Worm (Caenorhabditis elegans) whole organism, L1 larva: ENCODE measurements around the gene gst-33.
A peak's percentile ranks its signal among the peaks of the same experiment; 100 is the strongest.

ENCODE experiments used
- aha-1 ChIP-seq: fragments of 150-350 bp; optimal IDR thresholded peaks from 2 replicates; lab custom pipeline; 2014; ENCODE audit warnings: missing biosample characterization, missing genetic modification characterization
- aly-2 ChIP-seq: fragments of 150-350 bp; optimal IDR thresholded peaks from 2 replicates; lab custom pipeline; 2014; ENCODE audit warnings: missing biosample characterization, missing genetic modification characterization
- ama-1 ChIP-seq: fragments of 150-350 bp; optimal IDR thresholded peaks from 2 replicates; lab custom pipeline; 2014
- ces-1 ChIP-seq: fragments of 150-350 bp; optimal IDR thresholded peaks from 2 replicates; lab custom pipeline; 2014; ENCODE audit warnings: missing biosample characterization, missing genetic modification reagents, missing genetic modification characterization
- dsc-1 ChIP-seq: sonication (generic microtip); optimal IDR thresholded peaks from 2 replicates; lab custom pipeline; 2016; ENCODE audit warnings: mild to moderate bottlenecking, missing genetic modification characterization, missing compliant biosample characterization
- efl-1 ChIP-seq, 4 experiments: fragments of 150-350 bp; optimal IDR thresholded peaks in 3 of 4; peaks in 1 of 4; 1 replicate in 1 of 4; 2 replicates in 3 of 4; lab custom pipeline; 2014; ENCODE audit warnings: missing biosample characterization in 2 of 4, missing genetic modification characterization in 2 of 4, missing genetic modification reagents in 2 of 4
- elt-2 ChIP-seq: sonication (generic microtip); optimal IDR thresholded peaks from 2 replicates; lab custom pipeline; 2016; ENCODE audit warnings: missing genetic modification characterization, mild to moderate bottlenecking, inconsistent platforms, missing compliant biosample characterization, missing genetic modification reagents
- fkh-10 ChIP-seq: sonication (generic microtip); optimal IDR thresholded peaks from 2 replicates; lab custom pipeline; 2017; ENCODE audit warnings: missing biosample characterization, missing genetic modification reagents, missing genetic modification characterization
- fkh-4 ChIP-seq: sonication (generic microtip); optimal IDR thresholded peaks from 2 replicates; lab custom pipeline; 2016; ENCODE audit warnings: missing compliant biosample characterization, missing genetic modification characterization, borderline replicate concordance
- hlh-17 ChIP-seq: fragments of 200-800 bp; sonication (Bioruptor generic); optimal IDR thresholded peaks from 2 replicates; lab custom pipeline; 2018; ENCODE audit warnings: missing genetic modification characterization, mild to moderate bottlenecking, missing compliant biosample characterization, moderate library complexity, borderline replicate concordance
- hlh-4 ChIP-seq: sonication (generic microtip); optimal IDR thresholded peaks from 2 replicates; lab custom pipeline; 2016; ENCODE audit warnings: mild to moderate bottlenecking, missing genetic modification characterization, missing compliant biosample characterization
- hpl-2 ChIP-seq: fragments of 150-350 bp; optimal IDR thresholded peaks from 2 replicates; lab custom pipeline; 2014; ENCODE audit warnings: missing biosample characterization, missing genetic modification reagents, missing genetic modification characterization
- irx-1 ChIP-seq: sonication (generic microtip); optimal IDR thresholded peaks from 2 replicates; lab custom pipeline; 2016; ENCODE audit warnings: missing genetic modification characterization, missing compliant biosample characterization
- isw-1 ChIP-seq: fragments of 200-800 bp; sonication (Bioruptor generic); IDR thresholded peaks from 2 replicates; pipeline ENCODE4 v1.3.6; 2022; ENCODE audit warnings: missing genetic modification characterization, missing compliant biosample characterization
- jun-1 ChIP-seq: fragments of 150-350 bp; optimal IDR thresholded peaks from 2 replicates; lab custom pipeline; 2014; ENCODE audit warnings: missing biosample characterization, missing genetic modification reagents, missing genetic modification characterization
- lin-15B ChIP-seq: fragments of 150-350 bp; sonication (generic microtip); optimal IDR thresholded peaks from 3 replicates; lab custom pipeline; 2014; ENCODE audit warnings: missing biosample characterization, missing genetic modification characterization
- lin-39 ChIP-seq: fragments of 150-350 bp; optimal IDR thresholded peaks from 2 replicates; lab custom pipeline; 2014; ENCODE audit warnings: missing biosample characterization, missing genetic modification reagents, missing genetic modification characterization
- lir-3 ChIP-seq: sonication (generic microtip); optimal IDR thresholded peaks from 2 replicates; lab custom pipeline; 2016; ENCODE audit warnings: mild to moderate bottlenecking, missing genetic modification characterization, moderate library complexity, missing compliant biosample characterization; ENCODE audit not compliant: poor library complexity
- mef-2 ChIP-seq: fragments of 150-350 bp; optimal IDR thresholded peaks from 2 replicates; lab custom pipeline; 2014; ENCODE audit warnings: missing biosample characterization, missing genetic modification characterization
- mep-1 ChIP-seq: fragments of 150-350 bp; optimal IDR thresholded peaks from 2 replicates; lab custom pipeline; 2014; ENCODE audit warnings: missing biosample characterization, missing genetic modification characterization
- nhr-19 ChIP-seq: fragments of 200-800 bp; sonication (Bioruptor generic); conservative IDR thresholded peaks from 2 replicates; pipeline ENCODE4 v1.3.6; 2022; ENCODE audit warnings: missing genetic modification characterization, missing compliant biosample characterization
- nhr-20 ChIP-seq: sonication (generic microtip); optimal IDR thresholded peaks from 2 replicates; lab custom pipeline; 2016; ENCODE audit warnings: mild to moderate bottlenecking, missing genetic modification characterization, missing compliant biosample characterization
- nhr-28 ChIP-seq: fragments of 150-350 bp; optimal IDR thresholded peaks from 2 replicates; lab custom pipeline; 2014; ENCODE audit warnings: missing biosample characterization, missing genetic modification characterization
- nhr-71 ChIP-seq: sonication (generic microtip); optimal IDR thresholded peaks from 2 replicates; lab custom pipeline; 2016; ENCODE audit warnings: mild to moderate bottlenecking, missing genetic modification characterization, moderate library complexity, missing compliant biosample characterization
- nhr-77 ChIP-seq: fragments of 150-350 bp; optimal IDR thresholded peaks from 2 replicates; lab custom pipeline; 2014; ENCODE audit warnings: missing biosample characterization, missing genetic modification characterization
- nhr-84 ChIP-seq: sonication (generic microtip); optimal IDR thresholded peaks from 2 replicates; lab custom pipeline; 2017; ENCODE audit warnings: missing biosample characterization, missing genetic modification characterization
- nhr-85 ChIP-seq: sonication (generic microtip); peaks from one replicate; lab custom pipeline; 2016; ENCODE audit warnings: missing genetic modification characterization, inconsistent platforms, missing compliant biosample characterization
- rnt-1 ChIP-seq: sonication (generic microtip); optimal IDR thresholded peaks from 2 replicates; lab custom pipeline; 2016; ENCODE audit warnings: mild to moderate bottlenecking, missing genetic modification characterization, moderate library complexity, missing compliant biosample characterization
- skn-1 ChIP-seq: fragments of 150-350 bp; optimal IDR thresholded peaks from 2 replicates; lab custom pipeline; 2014; ENCODE audit warnings: missing biosample characterization, missing genetic modification characterization
- snpc-4 ChIP-seq: fragments of 150-350 bp; optimal IDR thresholded peaks from 2 replicates; lab custom pipeline; 2014; ENCODE audit warnings: missing biosample characterization, missing genetic modification characterization
- sptf-1 ChIP-seq: fragments of 150-350 bp; optimal IDR thresholded peaks from 2 replicates; lab custom pipeline; 2014; ENCODE audit warnings: missing biosample characterization, missing genetic modification characterization
- swsn-7 ChIP-seq: sonication (generic microtip); optimal IDR thresholded peaks from 2 replicates; lab custom pipeline; 2016; ENCODE audit warnings: missing genetic modification characterization, missing compliant biosample characterization
- tlp-1 ChIP-seq: fragments of 150-350 bp; optimal IDR thresholded peaks from 2 replicates; lab custom pipeline; 2014; ENCODE audit warnings: missing biosample characterization, missing genetic modification characterization
- unc-130 ChIP-seq: fragments of 150-350 bp; optimal IDR thresholded peaks from 2 replicates; lab custom pipeline; 2017; ENCODE audit warnings: missing biosample characterization, missing genetic modification characterization, inconsistent platforms
- unc-86 ChIP-seq: sonication (generic microtip); optimal IDR thresholded peaks from 2 replicates; lab custom pipeline; 2016; ENCODE audit warnings: missing genetic modification characterization, missing compliant biosample characterization
- vab-15 ChIP-seq: sonication (generic microtip); optimal IDR thresholded peaks from 2 replicates; lab custom pipeline; 2017; ENCODE audit warnings: missing genotype, mild to moderate bottlenecking, missing genetic modification characterization, missing compliant biosample characterization
- xbp-1 ChIP-seq: sonication (generic microtip); optimal IDR thresholded peaks from 2 replicates; lab custom pipeline; 2016; ENCODE audit warnings: missing genetic modification characterization, missing compliant biosample characterization

The gst-33 gene

ce11 chrV:3431535-3431990 lies 36.8 kb downstream of the gst-33 start, which contains the start of the genes T20D4.19 and srj-9:
T20D4.19 (minus strand) TSS chrV:3431635.
srj-9 (plus strand) TSS chrV:3431940.
- no peak for TF ChIP-seq nhr-84 (tag; lab: Kevin White, UChicago)
- TF ChIP-seq snpc-4 (tag; lab: Kevin White, UChicago): no peak
- TF ChIP-seq aha-1 (tag; lab: Kevin White, UChicago): no peak
- no peak for TF ChIP-seq unc-130 (tag; lab: Kevin White, UChicago)
- no peak for TF ChIP-seq vab-15 (tag; lab: Kevin White, UChicago)
- no peak for TF ChIP-seq mep-1
- TF ChIP-seq nhr-71 (tag; lab: Kevin White, UChicago): no peak
- TF ChIP-seq hlh-4 (tag; lab: Kevin White, UChicago): no peak
- no peak for TF ChIP-seq swsn-7 (tag; lab: Kevin White, UChicago)
- no peak for TF ChIP-seq tlp-1 (tag; lab: Kevin White, UChicago)
- no peak for TF ChIP-seq lin-15B (tag; lab: Kevin White, UChicago)
- no peak for TF ChIP-seq elt-2 (tag; lab: Kevin White, UChicago)
- TF ChIP-seq dsc-1 (tag; lab: Kevin White, UChicago): no peak
- no peak for TF ChIP-seq fkh-10 (GFP tag; lab: Kevin White, UChicago)
- no peak for TF ChIP-seq isw-1
- no peak for TF ChIP-seq lir-3 (tag; lab: Kevin White, UChicago)

ce11 chrV:3428697-3429096 lies 39.7 kb downstream of the gst-33 start, which contains the start of gene srab-20:
srab-20 (plus strand) TSS chrV:3428997.
- TF ChIP-seq nhr-19 (GFP tag; lab: Robert Waterston, UW): no peak
- no peak for TF ChIP-seq unc-86
- TF ChIP-seq irx-1 (tag; lab: Kevin White, UChicago): no peak
- TF ChIP-seq hpl-2 (GFP tag; lab: Kevin White, UChicago): no peak
- TF ChIP-seq sptf-1 (tag; lab: Kevin White, UChicago): no peak
- TF ChIP-seq aly-2 (tag; lab: Kevin White, UChicago): no peak
- no peak for TF ChIP-seq lin-39 (tag; lab: Kevin White, UChicago)
- TF ChIP-seq xbp-1 (tag; lab: Kevin White, UChicago): no peak
- TF ChIP-seq elt-2 (tag; lab: Kevin White, UChicago): no peak
- no peak for TF ChIP-seq mep-1
- no peak for TF ChIP-seq nhr-85 (tag; lab: Kevin White, UChicago)
- no peak for TF ChIP-seq ama-1
- no peak for TF ChIP-seq nhr-20 (tag; lab: Kevin White, UChicago)
- no peak for TF ChIP-seq fkh-4 (tag; lab: Kevin White, UChicago)
- TF ChIP-seq jun-1 (tag; lab: Kevin White, UChicago): no peak
- TF ChIP-seq nhr-77 (tag; lab: Kevin White, UChicago): no peak

- TF ChIP-seq nhr-28: no peak
- no peak for TF ChIP-seq nhr-77 (tag; lab: Kevin White, UChicago)
- TF ChIP-seq, all 84 proteins: peak for 0
Observed at ce11 chrV:3426076-3426475, 42.3 kb downstream of the gst-33 start, which contains the start of gene srab-22. srab-22 (plus strand) TSS chrV:3426376.

ce11 chrV:3424341-3424740 lies 44.0 kb downstream of the gst-33 start, which contains the start of gene srab-21:
srab-21 (minus strand) TSS chrV:3424441.
- TF ChIP-seq efl-1 (optimal IDR thresholded peaks at IDR 0.05; lab: Kevin White, UChicago) (no peak), efl-1 (GFP tag; optimal IDR thresholded peaks at IDR 0.05 in 1 of 2; lab: Kevin White, UChicago) (peak in 1 of 2 experiments; percentile 56), aly-2 (tag; lab: Kevin White, UChicago) (no peak)

- TF ChIP-seq ces-1 (GFP tag; lab: Kevin White, UChicago) (no peak), mef-2 (tag; lab: Kevin White, UChicago) (no peak), rnt-1 (tag; lab: Kevin White, UChicago) (no peak), skn-1 (no peak), hlh-17 (no peak)
Observed at ce11 chrV:3417928-3418327, 50.4 kb downstream of the gst-33 start, which contains the start of gene T20D4.3. T20D4.3 (plus strand) TSS chrV:3418228.
